Fruit fly (Drosophila melanogaster): ENCODE results near the gene Wnt6.

Wnt6 gene

dm6 chr2L:7352775-7353187, 19.3 kb downstream of the Wnt6 start:
- TF ChIP-seq acj6 (GFP tag; optimal IDR thresholded peaks at IDR 0.05) = no peak
- no peak for TF ChIP-seq CG32006 (GFP tag; optimal IDR thresholded peaks at IDR 0.05)
- TF ChIP-seq cyc (GFP tag; optimal IDR thresholded peaks at IDR 0.05) = no peak
- no peak for TF ChIP-seq CG1621 (tag; optimal IDR thresholded peaks at IDR 0.05)
- TF ChIP-seq CG6792 (GFP tag; optimal IDR thresholded peaks at IDR 0.05) = no peak
- no peak for TF ChIP-seq CG10631 (GFP tag; optimal IDR thresholded peaks at IDR 0.05)
- TF ChIP-seq achi (GFP tag; optimal IDR thresholded peaks at IDR 0.05) = no peak
- no peak for TF ChIP-seq Sox15 (GFP tag; optimal IDR thresholded peaks at IDR 0.05)
- TF ChIP-seq dsx (GFP tag; optimal IDR thresholded peaks at IDR 0.05; ENCODE audit: poor library complexity, severe bottlenecking) = no peak
- no peak for TF ChIP-seq Eip75B (GFP tag; optimal IDR thresholded peaks at IDR 0.05)
- no peak for TF ChIP-seq CG6163 (GFP tag; IDR thresholded peaks at IDR 0.05)
- no peak for TF ChIP-seq Sox14 (GFP tag; optimal IDR thresholded peaks at IDR 0.05)
- TF ChIP-seq Blimp-1 (GFP tag; optimal IDR thresholded peaks at IDR 0.05) = no peak
- TF ChIP-seq CG6808 (GFP tag; optimal IDR thresholded peaks at IDR 0.05) = no peak

- TF ChIP-seq Lpt (GFP tag; optimal IDR thresholded peaks at IDR 0.05) = peak; percentile 81
- peak; percentile 97 for TF ChIP-seq Ets96B (tag; optimal IDR thresholded peaks at IDR 0.05)
- TF ChIP-seq CG8119 (GFP tag; IDR thresholded peaks at IDR 0.05) = peak; percentile 67
- peak; percentile 66 for TF ChIP-seq Blimp-1 (GFP tag; optimal IDR thresholded peaks at IDR 0.05)
- peak; percentile 96 for TF ChIP-seq CG10669 (GFP tag; optimal IDR thresholded peaks at IDR 0.05)
- peak; percentile 93 for TF ChIP-seq acj6 (GFP tag; optimal IDR thresholded peaks at IDR 0.05)
- TF ChIP-seq CG9139 (GFP tag; optimal IDR thresholded peaks at IDR 0.05) = peak; percentile 97
- TF ChIP-seq fd85E (GFP tag; optimal IDR thresholded peaks at IDR 0.05) = peak; percentile 60
- peak; percentile 91 for TF ChIP-seq pdm3 (GFP tag; optimal IDR thresholded peaks at IDR 0.05)
- TF ChIP-seq CG6792 (GFP tag; optimal IDR thresholded peaks at IDR 0.05) = peak; percentile 94
- peak; percentile 94 for TF ChIP-seq Sox14 (GFP tag; optimal IDR thresholded peaks at IDR 0.05)
- TF ChIP-seq CG8319 (GFP tag; optimal IDR thresholded peaks at IDR 0.05) = peak; percentile 82
- TF ChIP-seq CG10631 (GFP tag; optimal IDR thresholded peaks at IDR 0.05) = peak; percentile 95
- peak; percentile 92 for TF ChIP-seq vri (GFP tag; optimal IDR thresholded peaks at IDR 0.05)
- peak; percentile 61 for TF ChIP-seq Hr4 (GFP tag; optimal IDR thresholded peaks at IDR 0.05)
- TF ChIP-seq Eip93F (GFP tag; optimal IDR thresholded peaks at IDR 0.05) = peak; percentile 86
- peak; percentile 74 for TF ChIP-seq CG15336 (GFP tag; IDR thresholded peaks at IDR 0.05)
- TF ChIP-seq topi (GFP tag; optimal IDR thresholded peaks at IDR 0.05) = peak; percentile 94
- peak; percentile 90 for TF ChIP-seq CG34406 (GFP tag; optimal IDR thresholded peaks at IDR 0.05)
- peak; percentile 88 for TF ChIP-seq OdsH (GFP tag; optimal IDR thresholded peaks at IDR 0.05)
- peak; percentile 57 for TF ChIP-seq CG6276 (GFP tag; optimal IDR thresholded peaks at IDR 0.05)
- peak; percentile 78 for TF ChIP-seq CG11762 (GFP tag; optimal IDR thresholded peaks at IDR 0.05; ENCODE audit: insufficient read depth)
- TF ChIP-seq salr (GFP tag; optimal IDR thresholded peaks at IDR 0.05) = peak; percentile 78 to 95
- peak; percentile 93 for TF ChIP-seq cyc (GFP tag; optimal IDR thresholded peaks at IDR 0.05)
- peak; percentile 56; the same call in 2 of the 3 replicates for TF ChIP-seq eg (GFP tag; IDR thresholded peaks at IDR 0.05)
- peak; percentile 87 for TF ChIP-seq CG11902 (GFP tag; optimal IDR thresholded peaks at IDR 0.05)
- TF ChIP-seq CG31627 (GFP tag; optimal IDR thresholded peaks at IDR 0.05) = peak; percentile 90
- TF ChIP-seq esn (GFP tag; optimal IDR thresholded peaks at IDR 0.05) = peak; percentile 91
- TF ChIP-seq lz (GFP tag; optimal IDR thresholded peaks at IDR 0.05) = peak; percentile 90
- peak; percentile 89 for TF ChIP-seq Smox (GFP tag; optimal IDR thresholded peaks at IDR 0.05)
- peak; percentile 84 for TF ChIP-seq Ets21C (GFP tag; optimal IDR thresholded peaks at IDR 0.05)
- peak; percentile 98 for TF ChIP-seq spab (GFP tag; optimal IDR thresholded peaks at IDR 0.05)
- TF ChIP-seq CG16779 (tag; optimal IDR thresholded peaks at IDR 0.05) = peak; percentile 86
- peak; percentile 89 for TF ChIP-seq net (GFP tag; optimal IDR thresholded peaks at IDR 0.05)
- TF ChIP-seq Sox15 (GFP tag; optimal IDR thresholded peaks at IDR 0.05) = peak; percentile 81
- TF ChIP-seq dsx (GFP tag; optimal IDR thresholded peaks at IDR 0.05; ENCODE audit: poor library complexity, severe bottlenecking) = peak; percentile 97
- peak; percentile 90 for TF ChIP-seq achi (GFP tag; optimal IDR thresholded peaks at IDR 0.05)
- peak; percentile 97 for TF ChIP-seq CG1621 (tag; optimal IDR thresholded peaks at IDR 0.05)
- TF ChIP-seq Gug (GFP tag; IDR thresholded peaks at IDR 0.05) = peak; percentile 77
- peak; percentile 98 for TF ChIP-seq CG6808 (GFP tag; optimal IDR thresholded peaks at IDR 0.05)
- TF ChIP-seq Hr39 (GFP tag; optimal IDR thresholded peaks at IDR 0.05) = peak; percentile 91
- TF ChIP-seq CG3032 (tag; optimal IDR thresholded peaks at IDR 0.05) = peak; percentile 97
- peak; percentile 97 for TF ChIP-seq svp (GFP tag)
- TF ChIP-seq Met (GFP tag; optimal IDR thresholded peaks at IDR 0.05) = peak; percentile 85
- TF ChIP-seq CG32006 (GFP tag; optimal IDR thresholded peaks at IDR 0.05) = peak; percentile 77
Observed at dm6 chr2L:7358008-7358582, 24.6 kb downstream of the Wnt6 start.
